Fruit fly (Drosophila melanogaster) whole organism, embryonic: ENCODE measurements around the gene CG43137.

Experiments
- Adf1 ChIP-seq: fragments of 200-800 bp; sonication (Bioruptor generic); IDR thresholded peaks from 2 replicates; pipeline ENCODE4 v1.3.6; 2022; ENCODE audit warnings: missing biosample characterization, missing genetic modification characterization
- CG10267 ChIP-seq: fragments of 200-800 bp; sonication (Bioruptor generic); optimal IDR thresholded peaks from 2 replicates; lab custom pipeline; 2018; ENCODE audit warnings: missing biosample characterization, mild to moderate bottlenecking, missing genetic modification characterization, moderate library complexity
- CG10274 ChIP-seq: fragments of 200-800 bp; sonication (Bioruptor generic); optimal IDR thresholded peaks from 3 replicates; lab custom pipeline; 2017; ENCODE audit warnings: missing biosample characterization, mild to moderate bottlenecking, missing genetic modification characterization
- CG10321 ChIP-seq: fragments of 200-800 bp; sonication (Bioruptor generic); IDR thresholded peaks from 2 replicates; pipeline ENCODE4 v1.3.6; 2022; ENCODE audit warnings: missing biosample characterization, missing genetic modification characterization
- CG12071 ChIP-seq: fragments of 200-800 bp; sonication (Bioruptor generic); optimal IDR thresholded peaks from 3 replicates; lab custom pipeline; 2018; ENCODE audit warnings: missing biosample characterization, mild to moderate bottlenecking, missing genetic modification characterization
- CG15514 ChIP-seq: fragments of 200-800 bp; sonication (Bioruptor generic); optimal IDR thresholded peaks from 3 replicates; lab custom pipeline; 2017; ENCODE audit warnings: missing biosample characterization, missing genetic modification characterization, mild to moderate bottlenecking, moderate library complexity, missing genetic modification reagents
- CG1647 ChIP-seq: fragments of 200-800 bp; sonication (Bioruptor generic); optimal IDR thresholded peaks from 3 replicates; lab custom pipeline; 2016; ENCODE audit warnings: missing biosample characterization, missing genetic modification characterization
- CG17612 ChIP-seq: fragments of 200-800 bp; sonication (Bioruptor generic); IDR thresholded peaks from 2 replicates; pipeline ENCODE4 v1.3.6; 2022; ENCODE audit warnings: missing biosample characterization, missing genetic modification characterization
- CG18619 ChIP-seq: fragments of 200-800 bp; sonication (Bioruptor generic); optimal IDR thresholded peaks from 3 replicates; lab custom pipeline; 2017; ENCODE audit warnings: missing biosample characterization, mild to moderate bottlenecking, missing genetic modification characterization
- CG2202 ChIP-seq: fragments of 200-800 bp; sonication (Bioruptor generic); optimal IDR thresholded peaks from 2 replicates; lab custom pipeline; 2018; ENCODE audit warnings: missing biosample characterization, mild to moderate bottlenecking, missing genetic modification characterization
- CG30403 ChIP-seq: fragments of 200-800 bp; sonication (Bioruptor generic); optimal IDR thresholded peaks from 3 replicates; lab custom pipeline; 2016; ENCODE audit warnings: missing biosample characterization, missing genetic modification characterization
- CG32532 ChIP-seq: fragments of 200-800 bp; sonication (Bioruptor generic); IDR thresholded peaks from 2 replicates; pipeline ENCODE4 v1.3.6; 2022; ENCODE audit warnings: missing biosample characterization, missing genetic modification characterization
- CG32772 ChIP-seq: fragments of 200-800 bp; sonication (Bioruptor generic); IDR thresholded peaks from 2 replicates; pipeline ENCODE4 v1.3.6; 2022; ENCODE audit warnings: missing biosample characterization, missing genetic modification characterization
- CG3726 ChIP-seq: fragments of 200-800 bp; sonication (Bioruptor generic); IDR thresholded peaks from 3 replicates; pipeline ENCODE4, ENCODE4 v1.3.6; 2022; ENCODE audit warnings: missing biosample characterization, missing genetic modification characterization
- CG6813 ChIP-seq: fragments of 200-800 bp; sonication (Bioruptor generic); optimal IDR thresholded peaks from 2 replicates; lab custom pipeline; 2017; ENCODE audit warnings: missing biosample characterization, missing genetic modification characterization, mild to moderate bottlenecking, moderate library complexity, missing genetic modification reagents
- CG6854 ChIP-seq: fragments of 200-800 bp; sonication (Bioruptor generic); optimal IDR thresholded peaks from 3 replicates; lab custom pipeline; 2017; ENCODE audit warnings: missing biosample characterization, mild to moderate bottlenecking, missing genetic modification characterization
- CG8924 ChIP-seq: fragments of 200-800 bp; optimal IDR thresholded peaks from 3 replicates; lab custom pipeline; 2019; ENCODE audit warnings: missing biosample characterization, mild to moderate bottlenecking, missing genetic modification characterization, moderate library complexity
- CTCF ChIP-seq: fragments of 200-800 bp; sonication (Bioruptor generic); optimal IDR thresholded peaks from 2 replicates; lab custom pipeline; 2017; ENCODE audit warnings: missing biosample characterization, mild to moderate bottlenecking, missing genetic modification characterization, moderate library complexity
- Chrac-16 ChIP-seq: fragments of 200-800 bp; sonication (Bioruptor generic); optimal IDR thresholded peaks from 3 replicates; lab custom pipeline; 2016; ENCODE audit warnings: missing biosample characterization, missing genetic modification characterization
- Dek ChIP-seq: fragments of 200-800 bp; sonication (Bioruptor generic); optimal IDR thresholded peaks from 3 replicates; lab custom pipeline; 2019; ENCODE audit warnings: missing biosample characterization, mild to moderate bottlenecking, missing genetic modification characterization, moderate library complexity
- E2f2 ChIP-seq: fragments of 200-800 bp; sonication (Bioruptor generic); IDR thresholded peaks from 2 replicates; pipeline ENCODE4 v1.3.6; 2022; ENCODE audit warnings: missing biosample characterization, missing genetic modification characterization
- HLH54F ChIP-seq: fragments of 200-800 bp; sonication (Bioruptor generic); optimal IDR thresholded peaks from 3 replicates; lab custom pipeline; 2016; ENCODE audit warnings: missing biosample characterization, missing genetic modification characterization
- Hr78 ChIP-seq, 2 experiments: fragments of 200-800 bp in 1 of 2; fragments of >200 bp in 1 of 2; sonication (Bioruptor generic) in 1 of 2; optimal IDR thresholded peaks; 2 replicates each; lab custom pipeline; 2017 to 2019; ENCODE audit warnings: missing biosample characterization in 2 of 2, missing genetic modification characterization in 2 of 2, mild to moderate bottlenecking in 1 of 2, moderate library complexity in 1 of 2
- Med ChIP-seq: fragments of 200-800 bp; sonication (Bioruptor generic); peaks from one replicate; lab custom pipeline; 2016; ENCODE audit warnings: missing biosample characterization, missing genetic modification characterization, mild to moderate bottlenecking, inconsistent platforms, moderate library complexity
- Oli ChIP-seq: fragments of 200-800 bp; sonication (Bioruptor generic); optimal IDR thresholded peaks from 2 replicates; lab custom pipeline; 2018; ENCODE audit warnings: missing biosample characterization, mild to moderate bottlenecking, missing genetic modification characterization, moderate library complexity
- Rx ChIP-seq: fragments of 200-800 bp; sonication (Bioruptor generic); IDR thresholded peaks from 2 replicates; pipeline ENCODE4 v1.3.6; 2022; ENCODE audit warnings: missing biosample characterization, missing genetic modification characterization
- Six4 ChIP-seq: fragments of 200-800 bp; sonication (Bioruptor generic); optimal IDR thresholded peaks from 2 replicates; lab custom pipeline; 2016; ENCODE audit warnings: missing biosample characterization, missing genetic modification characterization
- YL-1 ChIP-seq: fragments of 200-800 bp; sonication (Bioruptor generic); optimal IDR thresholded peaks from 3 replicates; lab custom pipeline; 2017; ENCODE audit warnings: missing biosample characterization, mild to moderate bottlenecking, missing genetic modification characterization
- ara ChIP-seq: fragments of 200-800 bp; sonication (Bioruptor generic); IDR thresholded peaks from 2 replicates; pipeline ENCODE4 v1.3.6; 2022; ENCODE audit warnings: missing biosample characterization, missing genetic modification characterization
- ash1 ChIP-seq: fragments of 200-800 bp; sonication (Bioruptor generic); optimal IDR thresholded peaks from 2 replicates; lab custom pipeline; 2018; ENCODE audit warnings: missing biosample characterization, mild to moderate bottlenecking, missing genetic modification characterization
- da ChIP-seq: fragments of 200-800 bp; sonication (Bioruptor generic); optimal IDR thresholded peaks from 2 replicates; lab custom pipeline; 2016; ENCODE audit warnings: missing biosample characterization, missing genetic modification characterization
- dati ChIP-seq: fragments of 200-800 bp; sonication (Bioruptor generic); IDR thresholded peaks from 2 replicates; pipeline ENCODE4 v1.3.6; 2022; ENCODE audit warnings: missing biosample characterization, missing genetic modification characterization
- fd64A ChIP-seq: fragments of 200-800 bp; sonication (Bioruptor generic); optimal IDR thresholded peaks from 3 replicates; lab custom pipeline; 2018; ENCODE audit warnings: missing biosample characterization, mild to moderate bottlenecking, missing genetic modification characterization
- fd96Cb ChIP-seq: fragments of 200-800 bp; sonication (Bioruptor generic); optimal IDR thresholded peaks from 2 replicates; lab custom pipeline; 2018; ENCODE audit warnings: missing biosample characterization, mild to moderate bottlenecking, missing genetic modification characterization, moderate library complexity
- fru ChIP-seq: fragments of >200 bp; optimal IDR thresholded peaks from 2 replicates; lab custom pipeline; 2017
- hbn ChIP-seq: fragments of 200-800 bp; sonication (Bioruptor generic); IDR thresholded peaks from 2 replicates; pipeline ENCODE4 v1.3.6; 2022; ENCODE audit warnings: missing biosample characterization, missing genetic modification characterization; ENCODE audit not compliant: partially characterized antibody
- ind ChIP-seq: fragments of 200-800 bp; sonication (Bioruptor generic); optimal IDR thresholded peaks from 3 replicates; lab custom pipeline; 2016; ENCODE audit warnings: missing biosample characterization, missing genetic modification characterization
- pb ChIP-seq: fragments of 200-800 bp; sonication (Bioruptor generic); optimal IDR thresholded peaks from 3 replicates; lab custom pipeline; 2016; ENCODE audit warnings: missing biosample characterization, missing genetic modification characterization
- phol ChIP-seq: fragments of 200-800 bp; sonication (Bioruptor generic); optimal IDR thresholded peaks from 3 replicates; lab custom pipeline; 2018; ENCODE audit warnings: missing biosample characterization, mild to moderate bottlenecking, missing genetic modification characterization, moderate library complexity
- psq ChIP-seq: fragments of 200-800 bp; sonication (Bioruptor generic); optimal IDR thresholded peaks from 2 replicates; lab custom pipeline; 2017; ENCODE audit warnings: missing biosample characterization, missing genetic modification characterization
- repo ChIP-seq: fragments of 200-800 bp; sonication (Bioruptor generic); optimal IDR thresholded peaks from 2 replicates; lab custom pipeline; 2016; ENCODE audit warnings: missing biosample characterization, missing genetic modification characterization
- sens ChIP-seq: fragments of 200-800 bp; sonication (Bioruptor generic); peaks from one replicate; lab custom pipeline; 2016; ENCODE audit warnings: missing biosample characterization, missing genetic modification characterization
- sna ChIP-seq: fragments of 200-800 bp; sonication (Bioruptor generic); IDR thresholded peaks from 2 replicates; pipeline ENCODE4 v1.3.6; 2022; ENCODE audit warnings: missing biosample characterization, missing genetic modification characterization; ENCODE audit not compliant: partially characterized antibody
- tll ChIP-seq, 2 experiments: fragments of 200-800 bp in 1 of 2; fragments of >200 bp in 1 of 2; sonication (Bioruptor generic) in 1 of 2; optimal IDR thresholded peaks; 2 replicates each; lab custom pipeline; 2017 to 2019; ENCODE audit warnings: missing biosample characterization in 2 of 2, missing genetic modification characterization in 2 of 2, mild to moderate bottlenecking in 1 of 2, moderate library complexity in 1 of 2
- tna ChIP-seq: fragments of 200-800 bp; sonication (Bioruptor generic); IDR thresholded peaks from 2 replicates; pipeline ENCODE4 v1.3.6; 2022; ENCODE audit warnings: missing biosample characterization, missing genetic modification characterization; ENCODE audit not compliant: partially characterized antibody
- ttk ChIP-seq: fragments of 200-800 bp; sonication (Bioruptor generic); IDR thresholded peaks from 2 replicates; pipeline ENCODE4 v2.1.2; 2022; ENCODE audit warnings: missing biosample characterization, missing genetic modification characterization
- usp ChIP-seq: fragments of >200 bp; optimal IDR thresholded peaks from 2 replicates; lab custom pipeline; 2017; ENCODE audit warnings: missing biosample characterization, missing genetic modification characterization
- zen ChIP-seq: fragments of 200-800 bp; sonication (Bioruptor generic); optimal IDR thresholded peaks from 3 replicates; lab custom pipeline; 2018; ENCODE audit warnings: missing biosample characterization, mild to moderate bottlenecking, missing genetic modification characterization, moderate library complexity
- zfh1 ChIP-seq: fragments of 200-800 bp; sonication (Bioruptor generic); IDR thresholded peaks from 3 replicates; pipeline ENCODE4 v1.3.6; 2022; ENCODE audit warnings: missing biosample characterization, missing genetic modification characterization

Gene CG43137

dm6 chrX:5896809-5897700 lies 32.1 kb upstream of the CG43137 start:
- TF ChIP-seq CG18619 (GFP tag; lab: Kevin White, UChicago), result no peak
- no peak for TF ChIP-seq dati (GFP tag; lab: Robert Waterston, UW)
- TF ChIP-seq tll (GFP tag; optimal IDR thresholded peaks at IDR 0.05; lab: Kevin White, UChicago), result no peak
- TF ChIP-seq CTCF (GFP tag; lab: Kevin White, UChicago), result no peak
- no peak for TF ChIP-seq CG1647 (GFP tag; lab: Kevin White, UChicago)
- no peak for TF ChIP-seq YL-1 (GFP tag; lab: Kevin White, UChicago)
- TF ChIP-seq phol (tag; lab: Kevin White, UChicago), result peak; percentile 34
- TF ChIP-seq ara, result peak; percentile 44; the same call in 1 of the 2 replicates
- peak; percentile 35; the same call in 1 of the 2 replicates for TF ChIP-seq CG10321
- no peak for TF ChIP-seq CG6854 (GFP tag; lab: Kevin White, UChicago)
- no peak for TF ChIP-seq CG10274 (GFP tag; lab: Kevin White, UChicago)
- no peak for TF ChIP-seq da (GFP tag; lab: Kevin White, UChicago)
- TF ChIP-seq ash1 (GFP tag; lab: Kevin White, UChicago), result no peak
- TF ChIP-seq CG30403 (GFP tag; lab: Kevin White, UChicago), result peak; percentile 33
- TF ChIP-seq psq (GFP tag; lab: Kevin White, UChicago), result no peak
- peak; percentile 27; the same call in 1 of the 2 replicates for TF ChIP-seq CG32772 (GFP tag; lab: Robert Waterston, UW)
- TF ChIP-seq CG32532, result peak; percentile 13; the same call in 1 of the 2 replicates
- TF ChIP-seq fd64A (GFP tag; lab: Kevin White, UChicago), result no peak
- peak; percentile 11 for TF ChIP-seq fd96Cb
- no peak for TF ChIP-seq Hr78 (GFP tag; optimal IDR thresholded peaks at IDR 0.05; lab: Kevin White, UChicago)
- 0 out of 2 replicates have a peak, but pooled peaks have one; percentile 33 for TF ChIP-seq ttk
- peak; percentile 12 for TF ChIP-seq CG10267
- peak; percentile 84 for TF ChIP-seq sens (GFP tag; lab: Kevin White, UChicago)
- 0 out of 3 replicates have a peak, but pooled peaks have one; percentile 53 for TF ChIP-seq zfh1 (GFP tag; lab: Robert Waterston, UW)
- no peak for TF ChIP-seq CG6813
- no peak for TF ChIP-seq pb (GFP tag; lab: Kevin White, UChicago)
- TF ChIP-seq CG15514 (GFP tag; lab: Kevin White, UChicago), result no peak
- TF ChIP-seq repo (GFP tag; lab: Kevin White, UChicago), result no peak
- TF ChIP-seq CG17612 (GFP tag; lab: Robert Waterston, UW), result no peak
- no peak for TF ChIP-seq CG8924 (tag; lab: Kevin White, UChicago)
- no peak for TF ChIP-seq sna (GFP tag; lab: Robert Waterston, UW)
- TF ChIP-seq Chrac-16 (GFP tag; lab: Kevin White, UChicago), result no peak
- TF ChIP-seq Med, result peak; percentile 85
- TF ChIP-seq HLH54F (GFP tag; lab: Kevin White, UChicago), result peak; percentile 44
- no peak for TF ChIP-seq usp (GFP tag; lab: Kevin White, UChicago)
- no peak for TF ChIP-seq CG12071 (GFP tag; lab: Kevin White, UChicago)
- 0 out of 3 replicates have a peak, but pooled peaks have one; percentile 60 for TF ChIP-seq CG3726 (GFP tag; lab: Robert Waterston, UW)
- no peak for TF ChIP-seq fru (lab: Kevin White, UChicago)
- TF ChIP-seq zen (tag; lab: Kevin White, UChicago), result peak; percentile 13
- TF ChIP-seq Adf1, result no peak
- no peak for TF ChIP-seq tna (GFP tag; lab: Robert Waterston, UW)
- no peak for TF ChIP-seq Oli
- TF ChIP-seq Six4 (GFP tag; lab: Kevin White, UChicago), result no peak
- TF ChIP-seq Rx (GFP tag; lab: Robert Waterston, UW), result 0 out of 2 replicates have a peak, but pooled peaks have one; percentile 33
- no peak for TF ChIP-seq CG2202 (tag; lab: Kevin White, UChicago)
- no peak for TF ChIP-seq hbn (GFP tag; lab: Robert Waterston, UW)
- 0 out of 2 replicates have a peak, but pooled peaks have one; percentile 14 for TF ChIP-seq E2f2
- no peak for TF ChIP-seq Dek (tag; lab: Kevin White, UChicago)
- TF ChIP-seq ind (GFP tag; lab: Kevin White, UChicago), result peak; percentile 8
